Fruit fly (Drosophila melanogaster) whole organism, adult: ENCODE measurements around the gene CG31274.

Source experiments
- CG11617 ChIP-seq: fragments of 200-800 bp; sonication (Bioruptor generic); optimal IDR thresholded peaks from 2 replicates; lab custom pipeline; 2017; ENCODE audit warnings: mild to moderate bottlenecking, missing biosample characterization, missing genetic modification reagents, missing genetic modification characterization
- CG12768 ChIP-seq: fragments of 200-800 bp; sonication (Bioruptor generic); optimal IDR thresholded peaks from 2 replicates; lab custom pipeline; 2017; ENCODE audit warnings: missing biosample characterization, missing genetic modification characterization, mild to moderate bottlenecking, moderate library complexity, missing genetic modification reagents
- CG14711 ChIP-seq: fragments of 200-800 bp; sonication (Bioruptor generic); optimal IDR thresholded peaks from 2 replicates; lab custom pipeline; 2018; ENCODE audit warnings: missing biosample characterization, mild to moderate bottlenecking, missing genetic modification characterization, moderate library complexity
- CG1620 ChIP-seq: fragments of 200-800 bp; sonication (Bioruptor generic); optimal IDR thresholded peaks from 2 replicates; lab custom pipeline; 2016; ENCODE audit warnings: missing biosample characterization, missing genetic modification characterization
- CG5204 ChIP-seq: fragments of 200-800 bp; sonication (Bioruptor generic); optimal IDR thresholded peaks from 2 replicates; lab custom pipeline; 2016; ENCODE audit warnings: missing biosample characterization, missing genetic modification characterization
- Clk ChIP-seq: fragments of 200-800 bp; sonication (Bioruptor generic); optimal IDR thresholded peaks from 2 replicates; lab custom pipeline; 2017; ENCODE audit warnings: missing biosample characterization, missing genetic modification characterization
- bab1 ChIP-seq: fragments of 200-800 bp; sonication (Bioruptor generic); optimal IDR thresholded peaks from 3 replicates; lab custom pipeline; 2019; ENCODE audit warnings: missing biosample characterization, mild to moderate bottlenecking, missing genetic modification characterization, moderate library complexity
- cic ChIP-seq: fragments of 200-800 bp; sonication (Bioruptor generic); optimal IDR thresholded peaks from 2 replicates; lab custom pipeline; 2017; ENCODE audit warnings: missing biosample characterization, mild to moderate bottlenecking, missing genetic modification characterization, moderate library complexity
- cnc ChIP-seq, 2 experiments: fragments of >200 bp; optimal IDR thresholded peaks; 2 replicates each; lab custom pipeline; 2017
- kay ChIP-seq: fragments of 200-800 bp; sonication (Bioruptor generic); peaks from one replicate; lab custom pipeline; 2016; ENCODE audit warnings: missing biosample characterization, missing genetic modification characterization, borderline replicate concordance
- pad ChIP-seq: fragments of 200-800 bp; sonication (Bioruptor generic); optimal IDR thresholded peaks from 3 replicates; lab custom pipeline; 2017; ENCODE audit warnings: missing biosample characterization, missing genetic modification characterization, mild to moderate bottlenecking, moderate library complexity, missing genetic modification reagents
- tj ChIP-seq: fragments of 200-800 bp; sonication (Bioruptor generic); optimal IDR thresholded peaks from 3 replicates; lab custom pipeline; 2017; ENCODE audit warnings: missing biosample characterization, mild to moderate bottlenecking, missing genetic modification characterization, moderate library complexity
- toe ChIP-seq: fragments of 200-800 bp; sonication (Bioruptor generic); optimal IDR thresholded peaks from 2 replicates; lab custom pipeline; 2016; ENCODE audit warnings: missing biosample characterization, missing genetic modification characterization

- TF ChIP-seq CG11617 (GFP tag; lab: Kevin White, UChicago) (no peak), CG5204 (GFP tag; lab: Kevin White, UChicago) (no peak), kay (GFP tag; lab: Kevin White, UChicago) (peak; percentile 53), pad (GFP tag; lab: Kevin White, UChicago) (no peak), CG14711 (tag; lab: Kevin White, UChicago) (no peak), Clk (GFP tag; lab: Kevin White, UChicago) (no peak), CG1620 (GFP tag; lab: Kevin White, UChicago) (no peak), toe (GFP tag; lab: Kevin White, UChicago) (no peak), cnc (optimal IDR thresholded peaks at IDR 0.05; lab: Kevin White, UChicago) (no peak), cic (GFP tag; lab: Kevin White, UChicago) (no peak), bab1 (GFP tag; lab: Kevin White, UChicago) (no peak), CG12768 (no peak), tj (GFP tag; lab: Kevin White, UChicago) (no peak)
Measured at dm6 chr3R:16980958-16981623, 11.7 kb upstream of the CG31274 start.
